Fruit fly (Drosophila melanogaster) whole organism: ENCODE measurements around the gene SmB.

ENCODE experiments used
- CG8478 ChIP-seq: fragments of >200 bp; optimal IDR thresholded peaks from 2 replicates; lab custom pipeline; 2018; ENCODE audit warnings: inconsistent platforms
- Dll ChIP-seq: fragments of >200 bp; optimal IDR thresholded peaks from 2 replicates; lab custom pipeline; 2017
- EcR ChIP-seq, 2 experiments: fragments of >200 bp; optimal IDR thresholded peaks; 2 replicates each; lab custom pipeline; 2017; ENCODE audit warnings: missing biosample characterization in 2 of 2, missing genetic modification characterization in 2 of 2, missing genetic modification reagents in 2 of 2
- pan ChIP-seq: fragments of >200 bp; optimal IDR thresholded peaks from 2 replicates; lab custom pipeline; 2017
- psq ChIP-seq: fragments of >200 bp; optimal IDR thresholded peaks from 2 replicates; lab custom pipeline; 2017
- usp ChIP-seq: fragments of >200 bp; optimal IDR thresholded peaks from 2 replicates; lab custom pipeline; 2017; ENCODE audit warnings: missing biosample characterization, missing genetic modification characterization, mixed read lengths

Gene SmB

DNA sequence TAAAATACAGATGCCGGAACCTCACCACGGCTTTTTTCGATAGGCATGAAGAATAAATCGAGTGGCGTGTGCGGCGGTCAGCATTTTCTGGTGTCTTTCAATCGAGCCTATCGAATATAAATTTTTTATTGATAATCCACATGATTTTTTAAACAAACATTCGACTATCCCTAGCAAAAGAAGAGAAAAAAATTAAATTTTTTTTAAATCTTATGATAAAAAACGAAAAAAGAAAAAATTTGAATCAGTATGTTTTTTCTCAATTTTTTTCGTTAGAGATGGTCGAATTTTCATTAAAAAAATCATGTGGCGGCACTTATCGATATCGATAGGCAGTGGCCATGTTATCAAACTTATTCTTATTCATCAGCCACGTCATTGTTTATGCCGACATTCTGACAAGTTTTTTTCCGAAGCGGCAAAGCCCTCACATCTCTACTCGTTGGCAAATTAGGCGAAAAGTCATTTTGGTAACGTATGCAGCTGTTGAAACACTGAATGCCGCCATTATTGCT, at the start of gene SmB, which contains the start of gene KdelR:
Gene SmB (minus strand): TSS at position 94 of the 515 bp plus-strand sequence.
Gene KdelR (plus strand): TSS at position 354 of the 515 bp plus-strand sequence.
- TF ChIP-seq psq (no peak), CG8478 (lab: Kevin White, UChicago) (no peak), EcR (GFP tag; optimal IDR thresholded peaks at IDR 0.05; lab: Kevin White, UChicago) (no peak), pan (lab: Kevin White, UChicago) (no peak), usp (no peak), Dll (lab: Kevin White, UChicago) (no peak)

DNA sequence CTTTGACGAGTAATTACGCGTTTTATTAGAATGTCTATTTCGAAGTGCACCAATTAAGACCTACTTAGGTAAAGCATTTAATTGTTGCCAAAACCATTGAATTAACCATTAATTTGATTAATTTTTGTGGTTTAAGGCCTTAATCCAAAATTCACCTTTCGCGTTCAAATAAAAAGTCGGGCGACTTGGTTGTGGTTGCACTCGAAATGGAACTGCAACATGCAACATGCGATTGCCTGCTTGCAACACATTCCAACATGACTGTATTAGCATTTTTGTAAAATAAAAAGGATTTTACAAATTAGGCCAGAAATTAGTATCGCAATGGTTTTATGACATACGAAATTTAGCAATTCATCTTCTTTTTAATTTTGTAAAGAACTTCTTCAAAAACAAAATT, 48.4 kb upstream of the SmB start:
- TF ChIP-seq CG8478 (lab: Kevin White, UChicago), result no peak
- TF ChIP-seq EcR (GFP tag; optimal IDR thresholded peaks at IDR 0.05; lab: Kevin White, UChicago), result no peak
- no peak for TF ChIP-seq Dll (lab: Kevin White, UChicago)
- no peak for TF ChIP-seq usp
- TF ChIP-seq psq, result no peak
- no peak for TF ChIP-seq pan (lab: Kevin White, UChicago)

DNA sequence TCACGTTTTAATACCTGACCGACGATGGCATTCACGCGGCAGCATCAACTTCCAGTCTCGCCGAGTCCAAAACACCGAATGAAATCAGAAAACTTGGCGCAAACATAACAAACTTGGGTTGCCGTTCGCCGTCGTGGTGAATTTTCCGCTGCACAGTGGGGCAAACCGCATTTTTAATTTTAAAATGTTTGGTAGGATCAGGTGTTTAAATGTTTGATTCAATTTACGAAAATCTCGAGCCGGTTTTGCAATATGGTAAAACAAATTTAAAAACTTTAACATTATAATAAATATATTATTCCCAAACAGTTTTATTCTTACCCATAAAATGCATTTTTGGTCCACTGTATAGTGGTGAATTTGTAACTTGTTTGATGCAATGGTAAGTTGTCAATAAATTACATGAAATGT, 47.8 kb upstream of the SmB start, which contains the start of gene RluA-1:
Gene RluA-1 (minus strand): TSS at position 82 of the 411 bp plus-strand sequence.
- TF ChIP-seq CG8478 (lab: Kevin White, UChicago), result no peak
- no peak for TF ChIP-seq Dll (lab: Kevin White, UChicago)
- no peak for TF ChIP-seq usp
- no peak for TF ChIP-seq psq
- TF ChIP-seq pan (lab: Kevin White, UChicago), result no peak
- no peak for TF ChIP-seq EcR (GFP tag; optimal IDR thresholded peaks at IDR 0.05; lab: Kevin White, UChicago)

DNA sequence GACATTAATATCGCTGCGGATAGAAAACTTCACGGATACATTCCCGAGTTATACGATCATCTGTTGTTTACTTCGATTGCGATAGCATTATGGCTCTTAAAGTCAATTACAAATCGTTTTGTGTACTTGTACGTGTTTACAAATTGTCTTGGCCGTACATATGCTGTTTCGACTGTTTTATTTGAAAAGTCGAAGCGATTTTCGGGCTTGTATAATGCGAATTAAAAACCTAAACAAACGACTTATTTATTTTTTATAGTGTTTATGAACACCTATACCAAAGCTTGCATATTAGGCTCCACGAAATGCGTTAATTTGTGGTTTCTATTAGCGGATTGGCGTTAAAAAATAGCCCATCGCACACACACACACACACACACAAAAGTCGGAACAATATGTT, 45.8 kb upstream of the SmB start:
- TF ChIP-seq usp, result no peak
- TF ChIP-seq Dll (lab: Kevin White, UChicago), result no peak

DNA sequence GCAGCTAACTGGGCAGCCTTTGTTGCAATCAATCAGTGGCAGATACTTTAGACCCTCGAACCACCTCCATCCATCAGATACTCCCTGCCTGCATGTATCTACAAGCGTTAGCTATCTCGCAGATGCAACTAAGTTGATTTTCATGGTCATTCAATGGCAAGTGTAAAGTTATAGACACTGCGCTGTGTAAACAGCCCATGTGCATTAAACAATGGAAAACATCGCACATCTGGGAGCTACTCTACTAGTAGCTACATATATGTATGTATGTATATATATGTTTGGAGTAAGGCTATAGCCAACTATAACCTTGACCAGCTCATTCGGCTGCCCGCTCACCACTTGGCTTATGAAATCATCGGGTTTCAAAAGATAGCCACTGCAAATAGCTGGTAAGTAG, 43.8 kb upstream of the SmB start:
- TF ChIP-seq psq (no peak), usp (no peak), Dll (lab: Kevin White, UChicago) (no peak), pan (lab: Kevin White, UChicago) (no peak), CG8478 (lab: Kevin White, UChicago) (no peak), EcR (GFP tag; optimal IDR thresholded peaks at IDR 0.05; lab: Kevin White, UChicago) (no peak)

DNA sequence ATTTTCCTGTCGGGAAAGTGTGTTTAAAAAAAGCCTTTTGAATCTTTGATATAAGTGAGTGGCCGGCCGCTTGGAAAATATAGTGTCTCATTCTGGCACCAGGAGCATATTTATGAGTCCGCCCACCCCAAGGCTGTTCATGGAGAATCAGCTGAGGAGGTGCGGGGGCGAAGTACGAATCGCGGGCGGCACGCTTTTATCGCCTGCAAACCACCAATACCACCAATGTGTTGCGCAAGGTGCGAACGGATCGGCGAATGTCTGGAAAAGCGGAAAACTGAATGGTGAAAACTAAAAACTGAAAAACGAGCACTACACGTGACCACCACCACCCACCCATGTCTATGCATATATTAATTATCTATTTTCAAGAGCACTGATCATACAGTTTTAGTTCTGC, 42.6 kb upstream of the SmB start:
- TF ChIP-seq pan (lab: Kevin White, UChicago), result no peak
- TF ChIP-seq Dll (lab: Kevin White, UChicago), result no peak
- no peak for TF ChIP-seq usp
- TF ChIP-seq CG8478 (lab: Kevin White, UChicago), result no peak
- TF ChIP-seq EcR (GFP tag; optimal IDR thresholded peaks at IDR 0.05; lab: Kevin White, UChicago), result no peak
- TF ChIP-seq psq, result no peak

DNA sequence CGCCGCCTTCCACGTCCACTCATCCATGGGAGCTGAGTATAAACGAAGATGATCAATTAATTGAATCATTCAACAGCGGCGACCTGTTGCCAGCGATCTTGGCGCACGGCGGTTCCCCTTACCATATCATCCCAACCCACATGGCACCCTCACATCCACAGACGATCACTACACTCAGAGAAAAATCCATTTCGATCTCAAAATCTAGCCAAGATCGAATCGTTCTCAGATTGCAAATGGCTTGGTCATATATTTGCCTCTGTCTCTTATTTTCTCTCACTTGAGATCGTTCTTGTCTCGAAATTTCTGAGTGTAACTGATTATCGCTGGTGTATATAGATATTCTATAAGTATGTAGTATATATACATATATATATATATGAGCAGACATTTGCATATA, 42.0 kb upstream of the SmB start:
- TF ChIP-seq pan (lab: Kevin White, UChicago) (no peak), CG8478 (lab: Kevin White, UChicago) (no peak), psq (no peak), EcR (GFP tag; optimal IDR thresholded peaks at IDR 0.05; lab: Kevin White, UChicago) (no peak), Dll (lab: Kevin White, UChicago) (no peak), usp (no peak)

DNA sequence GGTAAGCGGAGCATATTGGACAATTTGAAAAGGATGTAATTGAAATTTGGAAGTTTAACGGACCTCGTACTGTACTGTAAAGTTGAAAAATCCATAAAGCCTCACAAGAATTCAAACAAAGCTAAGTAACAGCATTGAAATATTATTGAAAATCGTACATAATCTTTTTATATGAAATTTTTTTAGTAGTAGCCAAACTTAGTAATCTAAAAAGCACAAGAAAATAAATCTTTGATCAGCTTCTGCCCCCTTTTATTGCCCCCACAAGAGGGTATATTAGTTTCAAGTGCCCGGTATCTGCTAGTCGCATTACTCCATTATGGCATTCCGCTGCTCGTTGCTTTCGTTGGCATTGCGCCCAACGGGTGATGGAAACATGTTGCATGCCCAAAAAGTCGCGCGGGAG, 40.4 kb upstream of the SmB start:
- TF ChIP-seq pan (lab: Kevin White, UChicago), result no peak

DNA sequence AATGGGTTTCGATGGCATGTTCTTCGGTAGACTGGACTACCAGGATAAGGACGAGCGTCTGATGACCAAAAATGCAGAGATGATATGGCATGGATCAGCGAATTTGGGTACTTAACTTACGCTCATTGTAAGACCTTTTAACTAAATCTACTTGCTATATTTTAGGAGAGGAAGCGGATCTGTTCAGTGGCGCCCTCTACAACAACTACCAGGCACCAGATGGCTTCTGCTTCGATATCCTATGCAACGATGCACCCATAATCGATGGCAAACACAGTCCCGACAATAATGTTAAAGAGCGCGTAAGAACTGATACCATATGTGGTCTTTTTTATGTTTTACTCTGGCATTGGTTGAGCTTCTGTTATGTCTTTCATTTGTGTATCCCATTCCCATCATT, 32.6 kb upstream of the SmB start:
- no peak for TF ChIP-seq Dll (lab: Kevin White, UChicago)
- no peak for TF ChIP-seq EcR (GFP tag; optimal IDR thresholded peaks at IDR 0.05; lab: Kevin White, UChicago)
- TF ChIP-seq pan (lab: Kevin White, UChicago), result no peak
- TF ChIP-seq usp, result no peak
- TF ChIP-seq CG8478 (lab: Kevin White, UChicago), result no peak
- no peak for TF ChIP-seq psq

DNA sequence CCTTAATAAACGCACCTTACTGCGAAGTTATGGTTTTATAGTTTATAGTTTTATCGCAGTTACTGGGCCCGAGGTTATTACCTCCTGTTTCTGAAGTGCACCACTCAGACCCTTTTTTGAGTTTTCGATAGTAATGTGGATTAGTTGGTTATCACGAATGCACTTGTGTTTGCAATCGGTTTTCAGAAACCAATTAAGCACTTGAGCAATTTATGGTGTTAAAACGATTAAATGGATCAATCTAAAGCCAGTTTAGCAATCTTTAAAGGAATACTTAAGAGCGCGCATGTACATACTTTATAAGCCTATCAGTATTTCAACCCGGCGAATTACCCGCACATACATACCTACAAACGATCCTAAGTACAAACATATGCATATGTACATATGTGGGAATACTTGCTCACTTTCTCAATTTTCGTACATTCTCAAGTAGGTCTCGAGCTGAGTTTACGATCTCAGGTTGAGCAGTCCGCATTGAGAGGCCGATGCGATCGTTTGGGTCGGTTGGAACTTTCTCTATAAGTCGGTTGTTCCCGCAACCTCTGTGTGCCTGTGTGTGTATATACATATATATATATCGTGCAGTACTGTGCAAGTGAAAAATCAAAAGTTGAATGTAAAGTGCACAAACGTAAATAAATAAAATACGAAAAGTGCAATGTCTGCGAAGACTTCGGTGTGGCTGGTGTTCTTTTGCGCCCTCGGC, 30.9 kb upstream of the SmB start, which contains the start of the genes LManI and LManII:
Gene LManI (minus strand): TSS at position 51 of the 709 bp plus-strand sequence.
Gene LManII (plus strand): TSS at position 468 of the 709 bp plus-strand sequence.
- TF ChIP-seq CG8478 (lab: Kevin White, UChicago) (no peak), Dll (lab: Kevin White, UChicago) (no peak), pan (lab: Kevin White, UChicago) (no peak), usp (no peak), EcR (GFP tag; optimal IDR thresholded peaks at IDR 0.05; lab: Kevin White, UChicago) (no peak), psq (no peak)

DNA sequence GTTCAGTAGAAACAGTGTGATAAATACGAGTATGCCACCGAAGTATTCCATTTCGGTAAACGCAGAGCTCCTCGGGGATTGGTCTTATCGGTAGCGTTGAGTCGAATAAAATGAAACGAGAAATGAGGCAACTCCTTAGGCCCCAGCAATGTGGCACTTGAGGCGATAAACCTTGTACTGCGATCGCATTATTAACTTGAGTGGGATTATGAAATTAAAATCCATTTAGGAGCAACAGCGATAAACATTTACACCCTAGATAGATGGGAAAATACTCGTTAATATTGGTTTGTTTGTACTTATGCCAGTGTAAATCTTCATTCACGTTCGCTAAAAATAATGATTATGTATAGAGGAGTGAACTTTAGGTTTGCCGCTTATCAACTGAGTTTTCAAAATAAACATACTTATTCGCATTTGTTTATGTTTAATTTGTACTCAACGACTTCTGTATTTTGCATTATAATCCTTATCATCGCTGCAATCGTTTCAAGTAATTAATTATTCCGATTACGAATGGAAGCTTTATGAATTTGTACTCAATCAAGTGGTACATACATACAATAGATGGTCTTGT, 29.6 kb upstream of the SmB start:
- TF ChIP-seq EcR (GFP tag; optimal IDR thresholded peaks at IDR 0.05; lab: Kevin White, UChicago) (no peak), pan (lab: Kevin White, UChicago) (no peak), CG8478 (lab: Kevin White, UChicago) (no peak), Dll (lab: Kevin White, UChicago) (no peak), usp (no peak), psq (no peak)

DNA sequence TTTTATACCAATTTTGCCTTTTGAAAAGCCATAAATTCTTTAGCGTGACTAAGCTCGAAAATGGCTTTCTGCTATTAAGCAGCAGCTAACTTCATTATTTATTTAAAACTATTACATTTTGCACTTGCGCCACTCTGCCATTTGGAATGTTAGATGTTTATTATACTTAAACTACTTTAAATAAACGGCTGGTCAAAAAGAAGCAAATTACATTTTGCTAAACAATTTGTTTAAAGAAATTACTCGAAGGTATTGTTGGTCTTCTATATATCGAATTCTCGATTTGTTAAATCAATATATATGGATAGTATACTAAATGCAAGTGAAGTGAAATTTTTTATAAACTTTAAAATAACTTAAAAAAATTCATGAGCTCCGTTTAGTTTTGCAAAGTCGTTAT, 25.9 kb upstream of the SmB start, which contains the start of gene ppk10:
Gene ppk10 (minus strand): TSS at position 101 of the 400 bp plus-strand sequence.
- TF ChIP-seq Dll (lab: Kevin White, UChicago) (no peak), psq (no peak)
